Worm (Caenorhabditis elegans) whole organism, mixed stage, embryonic: ENCODE measurements around the gene T05G5.1.

Experiments used
- M03D4.4 ChIP-seq: sonication (generic microtip); optimal IDR thresholded peaks from 2 replicates; lab custom pipeline; 2017; ENCODE audit warnings: mild to moderate bottlenecking, missing genetic modification characterization, missing compliant biosample characterization
- drap-1 ChIP-seq: fragments of 200-800 bp; sonication (Bioruptor generic); optimal IDR thresholded peaks from 3 replicates; lab custom pipeline; 2018; ENCODE audit warnings: mild to moderate bottlenecking, missing genetic modification characterization, missing compliant biosample characterization
- elt-3 ChIP-seq: fragments of 150-350 bp; optimal IDR thresholded peaks from 2 replicates; lab custom pipeline; 2014; ENCODE audit warnings: missing biosample characterization, missing genetic modification characterization
- flh-1 ChIP-seq: fragments of 200-800 bp; sonication (Bioruptor generic); optimal IDR thresholded peaks from 2 replicates; lab custom pipeline; 2018; ENCODE audit warnings: mild to moderate bottlenecking, missing genetic modification characterization, moderate library complexity, missing compliant biosample characterization
- lin-32 ChIP-seq: fragments of 200-800 bp; sonication (Bioruptor generic); optimal IDR thresholded peaks from 2 replicates; lab custom pipeline; 2018; ENCODE audit warnings: mild to moderate bottlenecking, missing genetic modification characterization, missing compliant biosample characterization
- lsy-2 ChIP-seq: fragments of 150-350 bp; optimal IDR thresholded peaks from 2 replicates; lab custom pipeline; 2014; ENCODE audit warnings: missing biosample characterization, missing genetic modification characterization
- nhr-12 ChIP-seq: fragments of 150-350 bp; optimal IDR thresholded peaks from 2 replicates; lab custom pipeline; 2014; ENCODE audit warnings: missing biosample characterization, missing genetic modification characterization
- nhr-76 ChIP-seq: sonication (generic microtip); optimal IDR thresholded peaks from 2 replicates; lab custom pipeline; 2017; ENCODE audit warnings: missing biosample characterization, missing genetic modification characterization
- pha-4 ChIP-seq: fragments of 150-350 bp; optimal IDR thresholded peaks from 2 replicates; lab custom pipeline; 2018; ENCODE audit warnings: missing biosample characterization, missing genetic modification reagents, missing genetic modification characterization
- snpc-4 ChIP-seq: fragments of 150-350 bp; optimal IDR thresholded peaks from 2 replicates; lab custom pipeline; 2014; ENCODE audit warnings: missing biosample characterization, missing genetic modification characterization
- sptf-1 ChIP-seq: sonication (generic microtip); optimal IDR thresholded peaks from 2 replicates; lab custom pipeline; 2017; ENCODE audit warnings: mild to moderate bottlenecking, missing genetic modification characterization, moderate library complexity, missing compliant biosample characterization
- unc-120 ChIP-seq: sonication (generic microtip); optimal IDR thresholded peaks from 2 replicates; lab custom pipeline; 2017; ENCODE audit warnings: missing genetic modification characterization, missing compliant biosample characterization; ENCODE audit not compliant: poor library complexity, severe bottlenecking
- unc-62 ChIP-seq: fragments of 150-350 bp; optimal IDR thresholded peaks from 2 replicates; lab custom pipeline; 2014; ENCODE audit warnings: missing biosample characterization, missing genetic modification reagents, missing genetic modification characterization
- ztf-11 ChIP-seq: fragments of 150-350 bp; optimal IDR thresholded peaks from 2 replicates; lab custom pipeline; 2014; ENCODE audit warnings: missing biosample characterization, missing genetic modification characterization

ce11 chrIII:9747133-9747532, 4.0 kb upstream of the T05G5.1 start, which contains the start of the genes iff-1 and cdk-1:
- TF ChIP-seq nhr-76 (tag; lab: Kevin White, UChicago) (no peak), pha-4 (tag; lab: Kevin White, UChicago) (peak; percentile 15), lin-32 (GFP tag; lab: Kevin White, UChicago) (no peak), ztf-11 (tag; lab: Kevin White, UChicago) (no peak), M03D4.4 (tag; lab: Kevin White, UChicago) (no peak), elt-3 (tag; lab: Kevin White, UChicago) (no peak), nhr-12 (no peak), sptf-1 (no peak), lsy-2 (tag; lab: Kevin White, UChicago) (peak; percentile 37), flh-1 (GFP tag; lab: Kevin White, UChicago) (no peak), unc-120 (tag; lab: Kevin White, UChicago) (peak; percentile 49), snpc-4 (tag; lab: Kevin White, UChicago) (no peak), drap-1 (no peak), unc-62 (no peak)
